Fruit fly (Drosophila melanogaster) whole organism, embryonic: ENCODE measurements around the gene CG2129.

Experiments
- ATbp ChIP-seq: fragments of 200-800 bp; sonication (Bioruptor generic); optimal IDR thresholded peaks from 2 replicates; lab custom pipeline; 2017; ENCODE audit warnings: missing biosample characterization, mild to moderate bottlenecking, missing genetic modification characterization, missing genetic modification reagents
- Adf1 ChIP-seq: fragments of 200-800 bp; sonication (Bioruptor generic); IDR thresholded peaks from 2 replicates; pipeline ENCODE4 v1.3.6; 2022; ENCODE audit warnings: missing biosample characterization, missing genetic modification characterization
- Bteb2 ChIP-seq: fragments of 200-800 bp; sonication (Bioruptor generic); optimal IDR thresholded peaks from 2 replicates; lab custom pipeline; 2016; ENCODE audit warnings: missing biosample characterization, missing genetic modification characterization
- CG11093 ChIP-seq: fragments of 200-800 bp; sonication (Bioruptor generic); IDR thresholded peaks from 3 replicates; pipeline ENCODE4 v1.3.6; 2022; ENCODE audit warnings: missing biosample characterization, missing genetic modification characterization
- CG12744 ChIP-seq: fragments of 200-800 bp; sonication (Bioruptor generic); optimal IDR thresholded peaks from 2 replicates; lab custom pipeline; 2016; ENCODE audit warnings: missing biosample characterization, missing genetic modification characterization
- CG12769 ChIP-seq: fragments of 200-800 bp; sonication (Bioruptor generic); optimal IDR thresholded peaks from 2 replicates; lab custom pipeline; 2019; ENCODE audit warnings: missing biosample characterization, mild to moderate bottlenecking, missing genetic modification characterization, moderate library complexity
- CG13287 ChIP-seq: fragments of 200-800 bp; sonication (Bioruptor generic); IDR thresholded peaks from 2 replicates; pipeline ENCODE4 v1.3.6; 2022; ENCODE audit warnings: missing biosample characterization, missing genetic modification characterization; ENCODE audit not compliant: partially characterized antibody
- CG13624 ChIP-seq: fragments of 200-800 bp; sonication (Bioruptor generic); optimal IDR thresholded peaks from 2 replicates; lab custom pipeline; 2016; ENCODE audit warnings: missing biosample characterization, missing genetic modification characterization
- CG14050 ChIP-seq: fragments of 200-800 bp; sonication (Bioruptor generic); IDR thresholded peaks from 3 replicates; pipeline ENCODE4 v1.3.6; 2022; ENCODE audit warnings: missing biosample characterization, missing genetic modification characterization
- CG14710 ChIP-seq: fragments of 200-800 bp; sonication (Bioruptor generic); optimal IDR thresholded peaks from 3 replicates; lab custom pipeline; 2019; ENCODE audit warnings: missing biosample characterization, mild to moderate bottlenecking, missing genetic modification characterization, moderate library complexity
- CG14860 ChIP-seq: fragments of 200-800 bp; sonication (Bioruptor generic); IDR thresholded peaks from 3 replicates; pipeline ENCODE4 v1.3.6; 2022; ENCODE audit warnings: missing biosample characterization, missing genetic modification characterization; ENCODE audit not compliant: partially characterized antibody
- CG1603 ChIP-seq: fragments of 200-800 bp; sonication (Bioruptor generic); optimal IDR thresholded peaks from 2 replicates; lab custom pipeline; 2019; ENCODE audit warnings: missing biosample characterization, mild to moderate bottlenecking, missing genetic modification characterization, moderate library complexity
- CG1647 ChIP-seq: fragments of 200-800 bp; sonication (Bioruptor generic); optimal IDR thresholded peaks from 3 replicates; lab custom pipeline; 2016; ENCODE audit warnings: missing biosample characterization, missing genetic modification characterization
- CG17328 ChIP-seq: fragments of 200-800 bp; sonication (Bioruptor generic); IDR thresholded peaks from 2 replicates; pipeline ENCODE4 v1.3.6; 2022; ENCODE audit warnings: missing biosample characterization, missing genetic modification characterization
- CG1792 ChIP-seq: fragments of 200-800 bp; sonication (Bioruptor generic); optimal IDR thresholded peaks from 2 replicates; lab custom pipeline; 2016; ENCODE audit warnings: missing biosample characterization, missing genetic modification characterization
- CG18599 ChIP-seq: fragments of 200-800 bp; sonication (Bioruptor generic); optimal IDR thresholded peaks from 3 replicates; lab custom pipeline; 2017; ENCODE audit warnings: missing biosample characterization, missing genetic modification characterization, mild to moderate bottlenecking, moderate library complexity, missing genetic modification reagents
- CG2202 ChIP-seq: fragments of 200-800 bp; sonication (Bioruptor generic); optimal IDR thresholded peaks from 2 replicates; lab custom pipeline; 2018; ENCODE audit warnings: missing biosample characterization, mild to moderate bottlenecking, missing genetic modification characterization
- CG2875 ChIP-seq: fragments of 200-800 bp; sonication (Bioruptor generic); optimal IDR thresholded peaks from 2 replicates; lab custom pipeline; 2017; ENCODE audit warnings: missing biosample characterization, mild to moderate bottlenecking, missing genetic modification characterization, missing genetic modification reagents
- CG3847 ChIP-seq: fragments of 200-800 bp; sonication (Bioruptor generic); IDR thresholded peaks from 2 replicates; pipeline ENCODE4 v1.3.6; 2022; ENCODE audit warnings: missing biosample characterization, missing genetic modification characterization
- CG6813 ChIP-seq: fragments of 200-800 bp; sonication (Bioruptor generic); optimal IDR thresholded peaks from 2 replicates; lab custom pipeline; 2017; ENCODE audit warnings: missing biosample characterization, missing genetic modification characterization, mild to moderate bottlenecking, moderate library complexity, missing genetic modification reagents
- CG7372 ChIP-seq: fragments of 200-800 bp; sonication (Bioruptor generic); IDR thresholded peaks from 2 replicates; pipeline ENCODE4 v1.3.6; 2022; ENCODE audit warnings: missing biosample characterization, missing genetic modification characterization
- CG7987 ChIP-seq: fragments of 200-800 bp; sonication (Bioruptor generic); optimal IDR thresholded peaks from 2 replicates; lab custom pipeline; 2018; ENCODE audit warnings: missing biosample characterization, mild to moderate bottlenecking, missing genetic modification characterization, moderate library complexity
- CG9797 ChIP-seq: fragments of 200-800 bp; sonication (Bioruptor generic); optimal IDR thresholded peaks from 3 replicates; lab custom pipeline; 2018; ENCODE audit warnings: missing biosample characterization, mild to moderate bottlenecking, missing genetic modification characterization
- CHES-1-like ChIP-seq: fragments of 200-800 bp; sonication (Bioruptor generic); optimal IDR thresholded peaks from 2 replicates; lab custom pipeline; 2016; ENCODE audit warnings: missing biosample characterization, missing genetic modification characterization
- CTCF ChIP-seq: fragments of 200-800 bp; sonication (Bioruptor generic); optimal IDR thresholded peaks from 2 replicates; lab custom pipeline; 2017; ENCODE audit warnings: missing biosample characterization, mild to moderate bottlenecking, missing genetic modification characterization, moderate library complexity
- Chrac-16 ChIP-seq: fragments of 200-800 bp; sonication (Bioruptor generic); optimal IDR thresholded peaks from 3 replicates; lab custom pipeline; 2016; ENCODE audit warnings: missing biosample characterization, missing genetic modification characterization
- Dad ChIP-seq: fragments of 200-800 bp; sonication (Bioruptor generic); optimal IDR thresholded peaks from 3 replicates; lab custom pipeline; 2016; ENCODE audit warnings: missing biosample characterization, missing genetic modification characterization
- Dfd ChIP-seq, 2 experiments: fragments of >200 bp; optimal IDR thresholded peaks; 2 replicates each; lab custom pipeline; 2017; ENCODE audit warnings: missing biosample characterization in 2 of 2, missing genetic modification characterization in 2 of 2
- Ets97D ChIP-seq: fragments of 200-800 bp; sonication (Bioruptor generic); optimal IDR thresholded peaks from 3 replicates; lab custom pipeline; 2016; ENCODE audit warnings: missing biosample characterization, missing genetic modification characterization
- HmgZ ChIP-seq: fragments of 200-800 bp; sonication (Bioruptor generic); optimal IDR thresholded peaks from 2 replicates; lab custom pipeline; 2018; ENCODE audit warnings: missing biosample characterization, mild to moderate bottlenecking, missing genetic modification characterization
- Oaz ChIP-seq: fragments of 200-800 bp; sonication (Bioruptor generic); IDR thresholded peaks from 2 replicates; pipeline ENCODE4 v1.3.6; 2022; ENCODE audit warnings: missing biosample characterization, missing genetic modification characterization
- TFAM ChIP-seq: fragments of 200-800 bp; sonication (Bioruptor generic); optimal IDR thresholded peaks from 2 replicates; lab custom pipeline; 2017; ENCODE audit warnings: missing biosample characterization, missing genetic modification characterization, inconsistent platforms
- bigmax ChIP-seq: fragments of 200-800 bp; sonication (Bioruptor generic); optimal IDR thresholded peaks from 2 replicates; lab custom pipeline; 2018; ENCODE audit warnings: missing biosample characterization, mild to moderate bottlenecking, missing genetic modification characterization
- da ChIP-seq: fragments of 200-800 bp; sonication (Bioruptor generic); optimal IDR thresholded peaks from 2 replicates; lab custom pipeline; 2016; ENCODE audit warnings: missing biosample characterization, missing genetic modification characterization
- fd102C ChIP-seq: fragments of 200-800 bp; sonication (Bioruptor generic); optimal IDR thresholded peaks from 2 replicates; lab custom pipeline; 2018; ENCODE audit warnings: missing biosample characterization, mild to moderate bottlenecking, missing genetic modification characterization, moderate library complexity
- gem ChIP-seq: fragments of 200-800 bp; sonication (Bioruptor generic); optimal IDR thresholded peaks from 2 replicates; lab custom pipeline; 2019; ENCODE audit warnings: missing biosample characterization, mild to moderate bottlenecking, missing genetic modification characterization, moderate library complexity
- gfzf ChIP-seq: fragments of 200-800 bp; sonication (Bioruptor generic); optimal IDR thresholded peaks from 2 replicates; lab custom pipeline; 2016; ENCODE audit warnings: missing biosample characterization, mild to moderate bottlenecking, missing genetic modification characterization, moderate library complexity
- gt ChIP-seq: fragments of 200-800 bp; sonication (Bioruptor generic); IDR thresholded peaks from 2 replicates; pipeline ENCODE4 v1.3.6; 2022; ENCODE audit warnings: missing biosample characterization, missing genetic modification characterization
- nom ChIP-seq: fragments of 200-800 bp; sonication (Bioruptor generic); optimal IDR thresholded peaks from 2 replicates; lab custom pipeline; 2017; ENCODE audit warnings: missing biosample characterization, missing genetic modification characterization, mild to moderate bottlenecking, moderate library complexity, missing genetic modification reagents
- odd ChIP-seq: fragments of 200-800 bp; sonication (Bioruptor generic); optimal IDR thresholded peaks from 2 replicates; lab custom pipeline; 2017; ENCODE audit warnings: missing biosample characterization, mild to moderate bottlenecking, missing genetic modification characterization
- onecut ChIP-seq: fragments of 200-800 bp; sonication (Bioruptor generic); IDR thresholded peaks from 2 replicates; pipeline ENCODE4 v1.3.6; 2022; ENCODE audit warnings: missing biosample characterization, missing genetic modification characterization
- ranshi ChIP-seq: fragments of 200-800 bp; sonication (Bioruptor generic); IDR thresholded peaks from 2 replicates; pipeline ENCODE4 v1.3.6; 2022; ENCODE audit warnings: missing biosample characterization, missing genetic modification characterization
- shn ChIP-seq: fragments of 200-800 bp; sonication (Bioruptor generic); optimal IDR thresholded peaks from 3 replicates; lab custom pipeline; 2016; ENCODE audit warnings: missing biosample characterization, missing genetic modification characterization
- sima ChIP-seq: fragments of 200-800 bp; sonication (Bioruptor generic); optimal IDR thresholded peaks from 2 replicates; lab custom pipeline; 2016; ENCODE audit warnings: missing biosample characterization, missing genetic modification characterization
- slbo ChIP-seq: fragments of 200-800 bp; sonication (Bioruptor generic); IDR thresholded peaks from 2 replicates; pipeline ENCODE4 v1.3.6; 2022; ENCODE audit warnings: missing biosample characterization, missing genetic modification characterization
- slp2 ChIP-seq: fragments of 200-800 bp; sonication (Bioruptor generic); optimal IDR thresholded peaks from 2 replicates; lab custom pipeline; 2016; ENCODE audit warnings: missing biosample characterization, missing genetic modification characterization
- ssp ChIP-seq: fragments of 200-800 bp; sonication (Bioruptor generic); IDR thresholded peaks from 2 replicates; pipeline ENCODE4 v1.3.6; 2022; ENCODE audit warnings: missing biosample characterization, missing genetic modification characterization
- stwl ChIP-seq: fragments of 200-800 bp; sonication (Bioruptor generic); optimal IDR thresholded peaks from 3 replicates; lab custom pipeline; 2018; ENCODE audit warnings: missing biosample characterization, mild to moderate bottlenecking, missing genetic modification characterization, moderate library complexity
- tup ChIP-seq: fragments of 200-800 bp; sonication (Bioruptor generic); optimal IDR thresholded peaks from 2 replicates; lab custom pipeline; 2016; ENCODE audit warnings: missing biosample characterization, mild to moderate bottlenecking, missing genetic modification characterization, moderate library complexity

Gene CG2129

DNA sequence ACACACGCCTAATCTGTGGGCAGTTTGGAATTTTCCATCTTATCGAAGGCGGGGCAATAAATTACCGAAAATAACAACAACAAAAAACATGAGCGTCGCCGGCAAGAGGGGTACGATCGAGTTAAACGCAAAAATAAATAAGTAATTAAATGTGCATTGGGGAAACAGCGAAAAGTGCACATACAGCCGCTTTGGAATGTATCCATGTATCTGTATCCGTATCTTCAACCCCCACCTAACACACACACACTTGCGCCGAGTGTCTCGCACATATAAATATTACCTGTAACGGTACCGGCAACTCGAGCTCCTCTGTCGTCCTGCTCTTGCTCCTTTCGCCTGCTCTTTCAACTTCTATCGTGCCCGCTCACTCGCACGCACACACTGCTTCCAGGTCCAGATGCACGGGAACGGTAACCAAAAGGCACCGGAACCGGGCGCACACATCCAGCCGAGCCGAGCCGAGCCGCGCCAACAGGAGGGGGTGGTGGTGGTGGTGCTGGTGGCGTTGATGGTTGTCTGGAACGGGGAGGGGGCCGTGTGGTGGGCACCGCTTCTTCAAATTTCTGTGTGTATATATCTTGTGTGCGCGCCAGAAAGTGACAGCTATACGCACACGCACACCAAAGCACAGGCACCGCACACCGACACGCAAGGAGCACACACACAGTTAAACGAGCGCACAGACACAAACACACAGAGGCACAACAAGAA is 4.1 kb upstream of the CG2129 start (continued):
- no peak for TF ChIP-seq CG7372 (GFP tag; lab: Robert Waterston, UW)
- TF ChIP-seq CG12744: no peak

DNA sequence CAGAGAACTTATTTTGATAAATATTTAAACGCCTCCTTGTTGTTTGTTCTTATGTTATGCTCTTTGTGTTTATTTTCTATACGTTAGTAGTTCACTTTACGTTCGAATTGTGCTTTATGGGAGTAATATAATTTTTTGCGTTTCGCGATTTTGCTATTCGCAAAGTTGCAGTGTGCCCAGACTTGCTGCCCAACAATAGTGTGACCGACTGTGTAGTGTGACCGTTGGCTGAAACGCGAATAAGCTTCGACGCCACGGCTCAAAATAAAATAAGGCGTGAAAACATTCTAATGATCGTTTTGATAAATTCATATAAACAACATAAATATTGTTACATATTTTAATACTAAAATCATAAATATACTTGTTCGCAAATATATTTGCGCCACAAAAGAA is 3.6 kb upstream of the CG2129 start, which contains the start of gene Smox:
TSS of gene Smox (minus strand) at position 213 of the 396 bp plus-strand sequence.
- TF ChIP-seq CG9797 (GFP tag; lab: Kevin White, UChicago): peak; percentile 97
- no peak for TF ChIP-seq CG12769 (tag; lab: Kevin White, UChicago)
- TF ChIP-seq gt: no peak
- TF ChIP-seq nom: no peak
- TF ChIP-seq CG1603: peak; percentile 65
- no peak for TF ChIP-seq Dfd (GFP tag; optimal IDR thresholded peaks at IDR 0.05; lab: Kevin White, UChicago)
- TF ChIP-seq ranshi (GFP tag; lab: Robert Waterston, UW): no peak
- peak; percentile 87 for TF ChIP-seq gfzf (GFP tag; lab: Kevin White, UChicago)
- peak; percentile 18 for TF ChIP-seq Ets97D
- no peak for TF ChIP-seq slp2 (GFP tag; lab: Kevin White, UChicago)
- no peak for TF ChIP-seq CG17328 (GFP tag; lab: Robert Waterston, UW)
- TF ChIP-seq CG7987 (GFP tag; lab: Kevin White, UChicago): no peak
- TF ChIP-seq ssp: no peak
- no peak for TF ChIP-seq sima (GFP tag; lab: Kevin White, UChicago)
- TF ChIP-seq stwl: peak; percentile 60
- TF ChIP-seq Bteb2 (GFP tag; lab: Kevin White, UChicago): no peak
- TF ChIP-seq onecut (GFP tag; lab: Robert Waterston, UW): no peak
- no peak for TF ChIP-seq CG3847 (GFP tag; lab: Robert Waterston, UW)
- TF ChIP-seq CG14050 (GFP tag; lab: Robert Waterston, UW): no peak
- no peak for TF ChIP-seq da (GFP tag; lab: Kevin White, UChicago)
- TF ChIP-seq TFAM (GFP tag; lab: Kevin White, UChicago): no peak
- TF ChIP-seq Oaz (GFP tag; lab: Robert Waterston, UW): no peak
- no peak for TF ChIP-seq HmgZ (tag; lab: Kevin White, UChicago)
- no peak for TF ChIP-seq gem
- peak; percentile 37 for TF ChIP-seq CG14710 (tag; lab: Kevin White, UChicago)
- no peak for TF ChIP-seq ATbp (GFP tag; lab: Kevin White, UChicago)
- no peak for TF ChIP-seq CG2202 (tag; lab: Kevin White, UChicago)
- no peak for TF ChIP-seq CTCF (GFP tag; lab: Kevin White, UChicago)
- no peak for TF ChIP-seq odd
- TF ChIP-seq bigmax (GFP tag; lab: Kevin White, UChicago): peak; percentile 18
- TF ChIP-seq CG12744: no peak
- TF ChIP-seq CG13287 (GFP tag; lab: Robert Waterston, UW): peak; percentile 37
- TF ChIP-seq Chrac-16 (GFP tag; lab: Kevin White, UChicago): no peak
- no peak for TF ChIP-seq CG2875 (GFP tag; lab: Kevin White, UChicago)
- TF ChIP-seq CHES-1-like: no peak
- no peak for TF ChIP-seq Adf1 (GFP tag; lab: Robert Waterston, UW)
- TF ChIP-seq CG13624 (GFP tag; lab: Kevin White, UChicago): peak; percentile 38
- TF ChIP-seq CG18599: no peak
- TF ChIP-seq Dad: no peak
- TF ChIP-seq CG14860 (GFP tag; lab: Robert Waterston, UW): no peak
- TF ChIP-seq CG1647 (GFP tag; lab: Kevin White, UChicago): no peak
- no peak for TF ChIP-seq CG11093
- TF ChIP-seq fd102C (GFP tag; lab: Kevin White, UChicago): no peak
- TF ChIP-seq slbo: no peak
- no peak for TF ChIP-seq shn (GFP tag; lab: Kevin White, UChicago)
- no peak for TF ChIP-seq CG1792 (GFP tag; lab: Kevin White, UChicago)
- TF ChIP-seq tup (GFP tag; lab: Kevin White, UChicago): no peak
- no peak for TF ChIP-seq CG6813 (GFP tag; lab: Kevin White, UChicago)
